Worm (Caenorhabditis elegans) whole organism, late embryonic: ENCODE data around the gene T05C7.5.

Experiments used
- C38D4.7 ChIP-seq: fragments of 200-800 bp; sonication (Bioruptor generic); optimal IDR thresholded peaks from 2 replicates; lab custom pipeline; 2018; ENCODE audit warnings: mild to moderate bottlenecking, missing genetic modification characterization, moderate library complexity, missing compliant biosample characterization
- ceh-24 ChIP-seq: sonication (generic microtip); optimal IDR thresholded peaks from 2 replicates; lab custom pipeline; 2016; ENCODE audit warnings: mild to moderate bottlenecking, missing genetic modification characterization, missing compliant biosample characterization
- ceh-48 ChIP-seq: sonication (generic microtip); optimal IDR thresholded peaks from 2 replicates; lab custom pipeline; 2016; ENCODE audit warnings: missing genetic modification characterization, inconsistent platforms, missing compliant biosample characterization
- nfya-1 ChIP-seq: sonication (generic microtip); optimal IDR thresholded peaks from 2 replicates; lab custom pipeline; 2017; ENCODE audit warnings: missing genetic modification characterization, mild to moderate bottlenecking, missing compliant biosample characterization, antibody characterized with exemption, moderate library complexity
- rnt-1 ChIP-seq: sonication (generic microtip); optimal IDR thresholded peaks from 2 replicates; lab custom pipeline; 2016; ENCODE audit warnings: missing genetic modification characterization, missing compliant biosample characterization

DNA sequence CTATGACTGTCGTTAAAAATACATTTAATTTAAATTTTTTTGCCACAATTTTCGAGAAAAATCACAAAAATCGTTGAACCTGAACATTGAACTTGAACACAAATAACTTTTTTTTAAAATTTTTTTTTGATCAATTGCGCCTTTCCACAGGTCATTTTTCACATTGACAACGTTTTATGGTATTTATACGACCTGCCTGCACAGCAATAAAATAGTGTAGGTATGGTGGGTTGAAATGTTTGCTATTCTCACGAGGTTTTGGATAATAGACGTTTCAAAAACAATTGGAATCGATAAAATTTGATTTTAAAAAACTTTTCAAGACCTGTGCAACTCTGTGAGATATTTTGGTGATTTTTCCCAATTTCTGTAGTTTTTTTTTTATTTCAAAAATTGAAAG is 19.5 kb upstream of the T05C7.5 start:
- TF ChIP-seq nfya-1 = no peak
- TF ChIP-seq C38D4.7 (GFP tag; lab: Kevin White, UChicago) = no peak
- TF ChIP-seq ceh-48 (tag; lab: Kevin White, UChicago) = no peak
- no peak for TF ChIP-seq ceh-24 (tag; lab: Kevin White, UChicago)
- no peak for TF ChIP-seq rnt-1
